Worm (Caenorhabditis elegans): ENCODE data around the gene txt-18.

- TF ChIP-seq ztf-29 (GFP tag; IDR thresholded peaks at IDR 0.05) (no peak), T22C8.4 (GFP tag; IDR thresholded peaks at IDR 0.05) (no peak)
These were observed 4.5 kb downstream of the txt-18 start for ce11 chrII:6348360-6348759.

All from whole organism, midembryonic.